Worm (Caenorhabditis elegans) whole organism, L3 larva: ENCODE data around the gene Y67D8C.22.

Experiments
- R02D3.7 ChIP-seq: fragments of 150-350 bp; optimal IDR thresholded peaks from 2 replicates; lab custom pipeline; 2014; ENCODE audit warnings: missing biosample characterization, missing genetic modification characterization
- ZK546.5 ChIP-seq: sonication (generic microtip); optimal IDR thresholded peaks from 2 replicates; lab custom pipeline; 2017; ENCODE audit warnings: missing biosample characterization, missing genetic modification characterization
- aly-2 ChIP-seq: fragments of 150-350 bp; optimal IDR thresholded peaks from 2 replicates; lab custom pipeline; 2014; ENCODE audit warnings: missing biosample characterization, missing genetic modification characterization
- ama-1 ChIP-seq: fragments of 150-350 bp; optimal IDR thresholded peaks from 2 replicates; lab custom pipeline; 2018
- ceh-16 ChIP-seq: sonication (generic microtip); optimal IDR thresholded peaks from 2 replicates; lab custom pipeline; 2017; ENCODE audit warnings: missing biosample characterization, missing genetic modification characterization
- ceh-28 ChIP-seq: fragments of 150-350 bp; optimal IDR thresholded peaks from 2 replicates; lab custom pipeline; 2014; ENCODE audit warnings: missing biosample characterization, missing genetic modification reagents, missing genetic modification characterization
- ceh-82 ChIP-seq: fragments of 150-350 bp; optimal IDR thresholded peaks from 2 replicates; lab custom pipeline; 2014; ENCODE audit warnings: missing biosample characterization, missing genetic modification characterization
- ceh-9 ChIP-seq: sonication (generic microtip); optimal IDR thresholded peaks from 2 replicates; lab custom pipeline; 2018; ENCODE audit warnings: missing biosample characterization, missing genetic modification characterization
- daf-12 ChIP-seq: fragments of 150-350 bp; optimal IDR thresholded peaks from 2 replicates; lab custom pipeline; 2014; ENCODE audit warnings: missing biosample characterization, missing genetic modification reagents, missing genetic modification characterization
- egl-27 ChIP-seq: sonication (generic microtip); optimal IDR thresholded peaks from 4 replicates; lab custom pipeline; 2017; ENCODE audit warnings: missing biosample characterization, missing genetic modification reagents, missing genetic modification characterization
- egl-5 ChIP-seq: fragments of 150-350 bp; optimal IDR thresholded peaks from 2 replicates; lab custom pipeline; 2017; ENCODE audit warnings: missing biosample characterization, missing genetic modification reagents, missing genetic modification characterization, inconsistent platforms
- elt-1 ChIP-seq: fragments of 150-350 bp; optimal IDR thresholded peaks from 2 replicates; lab custom pipeline; 2014; ENCODE audit warnings: missing biosample characterization, missing genetic modification characterization
- elt-2 ChIP-seq: sonication (generic microtip); optimal IDR thresholded peaks from 2 replicates; lab custom pipeline; 2016; ENCODE audit warnings: missing genetic modification reagents, mild to moderate bottlenecking, missing genetic modification characterization, missing compliant biosample characterization
- eor-1 ChIP-seq, 2 experiments: fragments of 150-350 bp; optimal IDR thresholded peaks; 2 replicates each; lab custom pipeline; 2014 to 2018; ENCODE audit warnings: missing biosample characterization in 2 of 2, missing genetic modification characterization in 2 of 2
- fos-1 ChIP-seq: fragments of 150-350 bp; optimal IDR thresholded peaks from 2 replicates; lab custom pipeline; 2014; ENCODE audit warnings: missing biosample characterization, missing genetic modification characterization
- jun-1 ChIP-seq: fragments of 150-350 bp; optimal IDR thresholded peaks from 2 replicates; lab custom pipeline; 2014; ENCODE audit warnings: missing biosample characterization, missing genetic modification reagents, missing genetic modification characterization
- lin-15B ChIP-seq: fragments of 150-350 bp; optimal IDR thresholded peaks from 2 replicates; lab custom pipeline; 2014; ENCODE audit warnings: missing biosample characterization, missing genetic modification characterization
- lin-39 ChIP-seq: fragments of 150-350 bp; optimal IDR thresholded peaks from 2 replicates; lab custom pipeline; 2018; ENCODE audit warnings: missing biosample characterization, missing genetic modification reagents, missing genetic modification characterization
- lsy-12 ChIP-seq: sonication (generic microtip); optimal IDR thresholded peaks from 2 replicates; lab custom pipeline; 2016; ENCODE audit warnings: mild to moderate bottlenecking, missing genetic modification characterization, missing compliant biosample characterization
- mdl-1 ChIP-seq: fragments of 150-350 bp; optimal IDR thresholded peaks from 2 replicates; lab custom pipeline; 2014; ENCODE audit warnings: missing biosample characterization, missing genetic modification characterization
- nhr-11 ChIP-seq: fragments of 150-350 bp; optimal IDR thresholded peaks from 2 replicates; lab custom pipeline; 2014; ENCODE audit warnings: missing biosample characterization, missing genetic modification characterization
- nhr-12 ChIP-seq: fragments of 150-350 bp; optimal IDR thresholded peaks from 2 replicates; lab custom pipeline; 2014; ENCODE audit warnings: missing biosample characterization, missing genetic modification characterization
- nhr-237 ChIP-seq: fragments of 150-350 bp; optimal IDR thresholded peaks from 2 replicates; lab custom pipeline; 2014; ENCODE audit warnings: missing biosample characterization, missing genetic modification characterization
- nhr-25 ChIP-seq: sonication (generic microtip); optimal IDR thresholded peaks from 2 replicates; lab custom pipeline; 2017; ENCODE audit warnings: missing biosample characterization, missing genetic modification characterization
- nhr-28 ChIP-seq: fragments of 150-350 bp; optimal IDR thresholded peaks from 2 replicates; lab custom pipeline; 2014; ENCODE audit warnings: missing biosample characterization, missing genetic modification characterization
- nhr-43 ChIP-seq: sonication (generic microtip); optimal IDR thresholded peaks from 2 replicates; lab custom pipeline; 2016; ENCODE audit warnings: mild to moderate bottlenecking, missing genetic modification characterization, missing compliant biosample characterization; ENCODE audit not compliant: poor library complexity, severe bottlenecking
- nhr-67 ChIP-seq: fragments of 150-350 bp; optimal IDR thresholded peaks from 2 replicates; lab custom pipeline; 2014; ENCODE audit warnings: missing biosample characterization, missing genetic modification characterization
- pqm-1 ChIP-seq: fragments of 150-350 bp; optimal IDR thresholded peaks from 2 replicates; lab custom pipeline; 2017; ENCODE audit warnings: missing biosample characterization, missing genetic modification characterization, inconsistent platforms
- skn-1 ChIP-seq: fragments of 150-350 bp; optimal IDR thresholded peaks from 2 replicates; lab custom pipeline; 2014; ENCODE audit warnings: missing biosample characterization, missing genetic modification characterization
- snpc-4 ChIP-seq: fragments of 150-350 bp; optimal IDR thresholded peaks from 2 replicates; lab custom pipeline; 2014; ENCODE audit warnings: missing biosample characterization, missing genetic modification characterization
- tbx-2 ChIP-seq: sonication (generic microtip); optimal IDR thresholded peaks from 2 replicates; lab custom pipeline; 2016; ENCODE audit warnings: mild to moderate bottlenecking, missing genetic modification characterization, missing compliant biosample characterization
- unc-39 ChIP-seq: sonication (generic microtip); optimal IDR thresholded peaks from 4 replicates; lab custom pipeline; 2017; ENCODE audit warnings: missing biosample characterization, missing genetic modification characterization
- unc-62 ChIP-seq: fragments of 150-350 bp; sonication (generic microtip); optimal IDR thresholded peaks from 4 replicates; lab custom pipeline; 2014; ENCODE audit warnings: missing biosample characterization, missing genetic modification reagents, missing genetic modification characterization
- zag-1 ChIP-seq: fragments of 150-350 bp; optimal IDR thresholded peaks from 2 replicates; lab custom pipeline; 2014; ENCODE audit warnings: missing biosample characterization, missing genetic modification characterization
- ztf-4 ChIP-seq: fragments of 150-350 bp; optimal IDR thresholded peaks from 2 replicates; lab custom pipeline; 2014; ENCODE audit warnings: missing biosample characterization, missing genetic modification characterization

Gene Y67D8C.22

DNA sequence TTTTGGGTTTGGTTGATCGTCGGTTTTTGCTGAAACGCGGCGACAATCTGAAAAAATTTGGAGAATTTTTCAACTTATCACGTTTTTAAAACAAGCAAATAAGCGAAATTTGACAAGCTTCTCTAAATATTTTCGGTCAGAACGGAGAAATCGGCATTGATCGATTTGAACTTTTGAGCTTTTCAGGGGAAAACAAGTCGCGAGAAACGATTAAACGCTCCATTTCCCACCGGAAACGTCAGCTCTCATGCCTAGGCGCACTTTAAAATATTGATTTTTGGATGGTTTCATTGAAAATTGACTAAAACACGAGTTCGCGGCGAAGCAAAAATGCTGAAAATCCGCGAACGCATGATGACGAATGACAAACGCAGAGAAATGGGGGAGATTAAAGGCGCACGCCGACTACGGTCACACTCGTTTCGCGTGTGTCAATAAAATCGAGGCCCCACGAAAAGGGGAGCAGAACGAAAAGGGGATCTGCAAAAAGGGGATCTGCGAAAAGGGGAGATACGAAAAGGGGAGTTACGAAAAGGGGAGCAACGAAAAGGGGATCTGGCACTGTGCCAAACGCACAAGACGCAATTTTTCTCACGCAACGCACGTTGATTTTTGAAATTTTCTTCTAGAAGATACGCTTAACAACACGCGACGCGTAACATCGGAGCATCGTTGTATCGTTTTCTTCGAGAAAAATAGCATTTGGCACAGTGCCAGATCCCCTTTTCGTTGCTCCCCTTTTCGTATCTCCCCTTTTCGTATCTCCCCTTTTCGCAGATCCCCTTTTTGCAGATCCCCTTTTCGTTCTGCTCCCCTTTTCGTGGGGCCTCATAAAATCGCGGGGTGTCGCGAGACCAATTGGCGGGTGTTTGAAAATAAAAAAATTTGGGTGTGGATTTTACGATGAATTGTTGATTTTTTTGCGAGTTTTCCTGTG, 25.8 kb downstream of the Y67D8C.22 start, which contains the start of gene eel-1 (continued):
- peak; percentile 69 for TF ChIP-seq snpc-4 (tag; lab: Kevin White, UChicago)
- TF ChIP-seq nhr-43: peak; percentile 97
- TF ChIP-seq R02D3.7: peak; percentile 83
- peak; percentile 47 for TF ChIP-seq aly-2 (tag; lab: Kevin White, UChicago)
- peak; percentile 46 for TF ChIP-seq mdl-1
- peak; percentile 17 for TF ChIP-seq elt-1 (tag; lab: Kevin White, UChicago)
- peak; percentile 75 for TF ChIP-seq nhr-25 (tag; lab: Kevin White, UChicago)
- peak; percentile 37 for TF ChIP-seq ztf-4 (tag; lab: Kevin White, UChicago)
- TF ChIP-seq egl-27 (tag; lab: Kevin White, UChicago): peak; percentile 81
- peak; percentile 77 for TF ChIP-seq ceh-28 (tag; lab: Kevin White, UChicago)

DNA sequence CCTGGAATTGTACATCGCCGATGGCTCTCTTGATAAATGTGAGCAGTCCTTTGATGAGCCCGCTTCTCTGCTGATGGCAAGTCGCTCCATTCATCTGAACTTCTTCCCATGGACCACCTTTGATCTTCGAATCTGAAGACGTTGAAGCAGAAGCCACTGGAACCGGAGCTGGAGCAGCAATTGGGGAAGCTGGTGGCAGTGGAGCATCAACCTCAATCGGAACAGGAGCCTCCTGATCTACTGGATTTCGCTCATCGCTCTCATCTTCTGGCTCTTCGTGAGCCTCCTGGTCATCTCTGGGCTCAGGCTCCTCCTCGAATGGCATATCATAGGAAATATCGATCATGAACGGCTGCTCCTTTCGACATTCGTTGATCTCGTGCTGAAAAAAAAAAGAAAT, 29.2 kb downstream of the Y67D8C.22 start:
- no peak for TF ChIP-seq lin-15B (tag; lab: Kevin White, UChicago)
- no peak for TF ChIP-seq ceh-82 (tag; lab: Kevin White, UChicago)
- TF ChIP-seq ama-1 (lab: Kevin White, UChicago): no peak
- no peak for TF ChIP-seq lsy-12 (tag; lab: Kevin White, UChicago)
- TF ChIP-seq unc-62 (GFP tag; lab: Kevin White, UChicago): no peak
- no peak for TF ChIP-seq mdl-1
- no peak for TF ChIP-seq lin-39 (tag; lab: Kevin White, UChicago)
- TF ChIP-seq ceh-28 (tag; lab: Kevin White, UChicago): no peak
- TF ChIP-seq tbx-2 (tag; lab: Kevin White, UChicago): no peak
- no peak for TF ChIP-seq elt-2 (tag; lab: Kevin White, UChicago)
- no peak for TF ChIP-seq nhr-25 (tag; lab: Kevin White, UChicago)

DNA sequence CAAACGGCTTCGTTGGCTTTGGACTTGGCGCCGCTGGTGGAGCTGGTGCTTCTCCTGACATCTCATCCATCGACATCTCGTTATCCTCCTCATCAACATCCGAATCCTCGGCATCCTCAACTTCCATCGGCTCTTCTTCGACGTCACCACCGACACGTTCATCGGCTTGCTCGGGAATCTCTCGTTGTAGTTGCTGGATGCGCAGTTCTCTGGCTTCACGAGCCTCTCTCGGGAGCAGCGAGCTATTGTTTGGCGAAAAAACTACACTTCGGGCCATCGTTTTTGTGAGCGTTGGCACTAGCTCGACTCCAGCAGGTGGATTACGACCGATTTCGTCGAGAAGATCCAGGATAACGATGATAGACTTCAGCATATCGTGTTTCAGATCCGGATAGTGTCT, 30.1 kb downstream of the Y67D8C.22 start:
- TF ChIP-seq lin-39 (tag; lab: Kevin White, UChicago): no peak
- no peak for TF ChIP-seq eor-1 (tag; optimal IDR thresholded peaks at IDR 0.05; lab: Kevin White, UChicago)
- no peak for TF ChIP-seq elt-1 (tag; lab: Kevin White, UChicago)
- TF ChIP-seq nhr-11: no peak
- no peak for TF ChIP-seq R02D3.7
- TF ChIP-seq fos-1: no peak
- no peak for TF ChIP-seq jun-1 (tag; lab: Kevin White, UChicago)
- TF ChIP-seq nhr-28: no peak
- no peak for TF ChIP-seq nhr-67 (tag; lab: Kevin White, UChicago)
- TF ChIP-seq lsy-12 (tag; lab: Kevin White, UChicago): no peak
- TF ChIP-seq egl-5 (tag; lab: Kevin White, UChicago): no peak
- no peak for TF ChIP-seq snpc-4 (tag; lab: Kevin White, UChicago)
- TF ChIP-seq ceh-16: no peak
- no peak for TF ChIP-seq daf-12 (tag; lab: Kevin White, UChicago)
- TF ChIP-seq nhr-237: no peak
- TF ChIP-seq nhr-12: no peak

DNA sequence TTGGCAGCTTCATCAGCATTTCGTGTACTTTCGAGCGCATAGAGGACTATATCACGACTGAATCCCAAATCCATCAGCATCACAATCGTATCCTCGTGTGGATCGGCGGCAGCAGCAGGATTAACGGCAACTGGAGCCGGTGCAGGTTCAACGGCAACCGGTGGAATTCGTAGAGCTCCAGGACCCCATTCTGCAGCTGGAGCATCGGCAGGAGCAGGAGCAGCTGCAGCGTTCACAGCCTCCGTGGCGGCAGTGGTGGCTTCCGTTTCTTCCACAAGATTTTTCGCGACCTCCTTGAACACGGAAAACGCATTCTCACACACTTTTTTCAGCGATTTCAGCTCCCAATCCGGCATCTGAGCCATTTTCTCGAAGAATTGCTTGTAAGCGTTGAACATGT, 31.9 kb downstream of the Y67D8C.22 start:
- TF ChIP-seq daf-12 (tag; lab: Kevin White, UChicago) (no peak), ceh-9 (tag; lab: Kevin White, UChicago) (no peak), lin-39 (tag; lab: Kevin White, UChicago) (no peak), nhr-12 (no peak), pqm-1 (tag; lab: Kevin White, UChicago) (no peak)

- no peak for TF ChIP-seq zag-1
- no peak for TF ChIP-seq ZK546.5
- no peak for TF ChIP-seq elt-1 (tag; lab: Kevin White, UChicago)
- TF ChIP-seq ceh-16: no peak
- no peak for TF ChIP-seq lsy-12 (tag; lab: Kevin White, UChicago)
- TF ChIP-seq unc-39 (tag; lab: Kevin White, UChicago): no peak
- TF ChIP-seq unc-62 (GFP tag; lab: Kevin White, UChicago): no peak
- no peak for TF ChIP-seq ama-1 (lab: Kevin White, UChicago)
- TF ChIP-seq skn-1 (tag; lab: Kevin White, UChicago): no peak
- no peak for TF ChIP-seq nhr-11
- no peak for TF ChIP-seq nhr-25 (tag; lab: Kevin White, UChicago)
- no peak for TF ChIP-seq nhr-43
Measured at ce11 chrIV:3038740-3039139, 37.4 kb downstream of the Y67D8C.22 start.
